Fruit fly (Drosophila melanogaster): ENCODE measurements around the gene CG13460.

CG13460 gene

dm6 chr3L:15097878-15098520 is 36.5 kb upstream of the CG13460 start, which contains the start of gene Ctps (continued):
- TF ChIP-seq CG32767 (GFP tag; IDR thresholded peaks at IDR 0.05) = no peak
- TF ChIP-seq dpn (GFP tag; optimal IDR thresholded peaks at IDR 0.05) = peak in 1 of 2 experiments; percentile 5
- no peak for TF ChIP-seq ind (GFP tag; optimal IDR thresholded peaks at IDR 0.05)
- TF ChIP-seq ham (GFP tag; IDR thresholded peaks at IDR 0.05) = no peak
- no peak for TF ChIP-seq org-1 (GFP tag; optimal IDR thresholded peaks at IDR 0.05)
- TF ChIP-seq Lpt (GFP tag; optimal IDR thresholded peaks at IDR 0.05) = no peak
- TF ChIP-seq HLH3B (GFP tag; IDR thresholded peaks at IDR 0.05) = no peak
- no peak for TF ChIP-seq CG31365 (tag; optimal IDR thresholded peaks at IDR 0.05)
- TF ChIP-seq sc (optimal IDR thresholded peaks at IDR 0.05) = no peak
- no peak for TF ChIP-seq sc (GFP tag; optimal IDR thresholded peaks at IDR 0.05)
- no peak for TF ChIP-seq ftz-f1 (GFP tag; optimal IDR thresholded peaks at IDR 0.05)
- TF ChIP-seq exex (tag; optimal IDR thresholded peaks at IDR 0.05) = no peak
- TF ChIP-seq unc-4 (GFP tag; IDR thresholded peaks at IDR 0.05; ENCODE audit: partially characterized antibody) = peak; percentile 28; the same call in 1 of the 2 replicates
- no peak for TF ChIP-seq tio (GFP tag; optimal IDR thresholded peaks at IDR 0.05)
- TF ChIP-seq Max (GFP tag; optimal IDR thresholded peaks at IDR 0.05) = peak; percentile 55
- no peak for TF ChIP-seq wdn (GFP tag; IDR thresholded peaks at IDR 0.05)
- no peak for TF ChIP-seq Atf6 (GFP tag; IDR thresholded peaks at IDR 0.05)
- no peak for TF ChIP-seq BtbVII (GFP tag; optimal IDR thresholded peaks at IDR 0.05)
- no peak for TF ChIP-seq CG6272 (GFP tag; IDR thresholded peaks at IDR 0.05)
- TF ChIP-seq amos (GFP tag; IDR thresholded peaks at IDR 0.05; ENCODE audit: partially characterized antibody) = no peak
- TF ChIP-seq CG18599 (GFP tag; optimal IDR thresholded peaks at IDR 0.05) = no peak
- no peak for TF ChIP-seq Sox102F (GFP tag; optimal IDR thresholded peaks at IDR 0.05)
- no peak for TF ChIP-seq disco-r (GFP tag; optimal IDR thresholded peaks at IDR 0.05)
- no peak for TF ChIP-seq CG9437 (GFP tag; optimal IDR thresholded peaks at IDR 0.05)
- TF ChIP-seq Trl (optimal IDR thresholded peaks at IDR 0.05) = no peak
- no peak for TF ChIP-seq Trl (GFP tag; optimal IDR thresholded peaks at IDR 0.05)
- TF ChIP-seq fd3F (GFP tag; optimal IDR thresholded peaks at IDR 0.05) = no peak
- peak; percentile 34 for TF ChIP-seq CG33213 (GFP tag; optimal IDR thresholded peaks at IDR 0.05)
- TF ChIP-seq Ets65A (GFP tag) = peak; percentile 82
- TF ChIP-seq lab (GFP tag; optimal IDR thresholded peaks at IDR 0.05) = peak; percentile 24
- TF ChIP-seq CG31441 (GFP tag; IDR thresholded peaks at IDR 0.05) = no peak
- TF ChIP-seq pum (GFP tag; optimal IDR thresholded peaks at IDR 0.05) = no peak
- no peak for TF ChIP-seq CG12219 (GFP tag; optimal IDR thresholded peaks at IDR 0.05)
- no peak for TF ChIP-seq dimm (GFP tag; IDR thresholded peaks at IDR 0.05)
- TF ChIP-seq CG2202 (tag; optimal IDR thresholded peaks at IDR 0.05) = no peak
- TF ChIP-seq otp (GFP tag; IDR thresholded peaks at IDR 0.05) = no peak
- TF ChIP-seq CG17359 (tag; optimal IDR thresholded peaks at IDR 0.05) = peak; percentile 34
- no peak for TF ChIP-seq CG32772 (GFP tag; IDR thresholded peaks at IDR 0.05)
- TF ChIP-seq CG4617 (GFP tag; optimal IDR thresholded peaks at IDR 0.05; ENCODE audit: borderline replicate concordance) = peak; percentile 38
- TF ChIP-seq CG10979 (tag; optimal IDR thresholded peaks at IDR 0.05) = no peak
- TF ChIP-seq prd (optimal IDR thresholded peaks at IDR 0.05) = no peak
- 0 out of 3 replicates have a peak, but pooled peaks have one; percentile 19 for TF ChIP-seq prd (GFP tag; IDR thresholded peaks at IDR 0.05)
- TF ChIP-seq CG15514 (GFP tag; optimal IDR thresholded peaks at IDR 0.05) = peak; percentile 64
- TF ChIP-seq jing (GFP tag; optimal IDR thresholded peaks at IDR 0.05) = no peak
- no peak for TF ChIP-seq sim (GFP tag; IDR thresholded peaks at IDR 0.05)
- TF ChIP-seq twi (tag; optimal IDR thresholded peaks at IDR 0.05) = no peak
- TF ChIP-seq NK7.1 (GFP tag; optimal IDR thresholded peaks at IDR 0.05) = no peak
- no peak for TF ChIP-seq nerfin-2 (GFP tag; IDR thresholded peaks at IDR 0.05; ENCODE audit: partially characterized antibody)
- TF ChIP-seq pfk (GFP tag; optimal IDR thresholded peaks at IDR 0.05) = no peak
- no peak for TF ChIP-seq tx (GFP tag; optimal IDR thresholded peaks at IDR 0.05)
- TF ChIP-seq Kr (GFP tag; optimal IDR thresholded peaks at IDR 0.05) = no peak
- TF ChIP-seq CG7556 (GFP tag; optimal IDR thresholded peaks at IDR 0.05) = no peak
